Fruit fly (Drosophila melanogaster) S2 (cell line): ENCODE results near the gene Rel.

Source experiments
- CG8478 ChIP-seq: fragments of >200 bp; optimal IDR thresholded peaks from 2 replicates; lab custom pipeline; 2018
- CTCF ChIP-seq, 2 experiments: fragments of >200 bp; optimal IDR thresholded peaks; 2 replicates each; lab custom pipeline; 2018

DNA sequence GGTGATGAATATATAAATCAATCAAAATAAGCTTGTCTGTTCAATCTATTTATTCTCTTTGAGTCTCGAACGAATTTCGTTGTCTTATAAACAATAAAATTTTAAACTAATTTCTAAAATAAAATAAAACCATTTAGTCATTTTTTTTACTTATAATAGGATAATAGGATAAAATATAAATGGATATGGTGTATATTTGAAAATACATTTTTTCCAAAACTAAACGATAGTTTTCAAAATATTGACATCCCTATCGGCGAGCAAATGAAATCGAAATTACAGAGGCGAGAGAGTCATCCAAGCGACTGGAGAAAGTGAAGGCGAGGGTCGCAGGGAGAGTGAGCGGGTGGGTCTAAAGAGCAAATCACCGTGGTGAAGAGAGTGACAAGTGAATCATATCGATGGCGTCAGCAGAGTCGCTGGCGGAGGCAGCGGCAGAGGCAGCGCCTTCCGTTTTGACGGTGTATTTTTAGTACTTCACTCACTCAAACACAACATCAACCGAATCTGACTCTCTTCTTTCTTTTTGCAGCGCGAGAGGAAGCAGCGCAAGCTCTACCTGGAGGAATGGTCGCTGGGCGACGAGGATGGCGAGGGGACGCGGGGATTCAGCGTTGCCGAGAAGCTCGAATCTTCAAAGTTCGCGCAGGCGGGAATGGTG lies 9.8 kb upstream of the Rel start:
- TF ChIP-seq CG8478 (lab: Kevin White, UChicago) (no peak), CTCF (optimal IDR thresholded peaks at IDR 0.05; lab: Kevin White, UChicago) (no peak)
